Fruit fly (Drosophila melanogaster): ENCODE results near the gene CG11309.

DNA sequence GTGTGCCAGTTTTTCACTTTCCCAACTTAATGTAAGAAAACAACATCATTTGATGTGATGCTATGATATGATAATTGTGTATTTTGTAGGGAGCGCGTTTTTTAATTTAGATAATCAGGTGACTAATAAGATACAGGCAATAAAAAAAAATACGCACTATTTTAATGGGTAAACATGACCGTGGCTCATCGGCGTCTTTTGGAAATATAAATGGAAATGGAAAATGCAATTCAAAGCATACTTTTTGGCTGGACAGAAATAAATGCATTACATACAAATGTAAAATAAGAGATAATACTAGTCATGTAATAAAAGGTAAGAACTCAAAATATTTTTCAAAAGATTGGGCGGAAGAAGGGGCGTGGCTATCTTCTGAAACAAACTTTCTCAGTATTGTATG, 42.0 kb downstream of the CG11309 start:
- TF ChIP-seq h (optimal IDR thresholded peaks at IDR 0.05) (no peak), ttk (optimal IDR thresholded peaks at IDR 0.05) (no peak), psq (optimal IDR thresholded peaks at IDR 0.05) (no peak), Sin3A (optimal IDR thresholded peaks at IDR 0.05) (no peak)
